Fruit fly (Drosophila melanogaster): ENCODE data around the gene COX5BL.

COX5BL gene

DNA sequence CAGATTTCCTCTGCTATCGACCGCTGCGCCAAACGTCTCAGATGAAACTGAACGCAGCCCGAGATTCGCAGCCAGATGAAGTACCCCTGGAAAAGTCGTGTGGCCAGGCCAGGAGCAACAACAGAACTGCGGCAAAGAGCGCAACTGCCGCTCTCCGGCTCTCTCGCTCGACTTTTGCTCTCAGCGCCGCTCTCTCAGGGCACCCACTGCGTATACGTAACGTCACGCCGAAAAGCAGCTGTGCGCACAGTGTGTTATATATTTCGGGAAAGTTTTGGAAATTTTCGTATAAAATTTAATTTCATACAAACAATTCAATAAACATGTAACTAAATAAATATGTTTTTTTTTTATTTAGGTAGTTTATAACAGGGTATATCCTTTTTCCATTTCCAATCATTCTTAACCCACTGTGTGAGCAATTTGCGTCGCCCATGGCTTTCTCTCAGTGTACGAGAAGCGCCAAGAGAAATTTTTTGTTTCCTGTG, 41.8 kb downstream of the COX5BL start, which contains the start of gene Dpp10 (continued):
- peak; percentile 92 for TF ChIP-seq cas (GFP tag; IDR thresholded peaks at IDR 0.05)
- TF ChIP-seq Jarid2 (GFP tag; optimal IDR thresholded peaks at IDR 0.05) = peak; percentile 55
- peak; percentile 98 for TF ChIP-seq Ets65A (GFP tag)
- TF ChIP-seq sens-2 (GFP tag; IDR thresholded peaks at IDR 0.05) = peak; percentile 66; the same call in 1 of the 2 replicates
- TF ChIP-seq ssp (GFP tag; IDR thresholded peaks at IDR 0.05) = peak; percentile 87
- TF ChIP-seq CG4707 (GFP tag; optimal IDR thresholded peaks at IDR 0.05) = peak; percentile 59
- TF ChIP-seq YL-1 (GFP tag; optimal IDR thresholded peaks at IDR 0.05) = peak; percentile 55
- TF ChIP-seq gfzf (GFP tag; optimal IDR thresholded peaks at IDR 0.05) = no peak
- peak; percentile 70 for TF ChIP-seq CG8281 (tag; optimal IDR thresholded peaks at IDR 0.05)
- peak; percentile 94 for TF ChIP-seq CG11247 (GFP tag; IDR thresholded peaks at IDR 0.05)
- TF ChIP-seq croc (GFP tag; conservative IDR thresholded peaks at IDR 0.05) = peak; percentile 82; the same call in 2 of the 3 replicates
- TF ChIP-seq btn (GFP tag; optimal IDR thresholded peaks at IDR 0.05) = peak; percentile 37
- TF ChIP-seq nau (GFP tag; optimal IDR thresholded peaks at IDR 0.05) = peak; percentile 80
- TF ChIP-seq sug (tag; optimal IDR thresholded peaks at IDR 0.05) = peak; percentile 91
- TF ChIP-seq vfl (GFP tag; optimal IDR thresholded peaks at IDR 0.05) = peak; percentile 93
- peak; percentile 85 for TF ChIP-seq CG13775 (GFP tag; optimal IDR thresholded peaks at IDR 0.05)
- TF ChIP-seq CG12071 (GFP tag; optimal IDR thresholded peaks at IDR 0.05) = peak; percentile 85
- TF ChIP-seq CG12769 (tag; optimal IDR thresholded peaks at IDR 0.05) = peak; percentile 94
- TF ChIP-seq inv (GFP tag; IDR thresholded peaks at IDR 0.05; ENCODE audit: partially characterized antibody) = no peak; the same call in 1 of the 2 replicates
- TF ChIP-seq Hr39 (optimal IDR thresholded peaks at IDR 0.05) = no peak
- peak; percentile 64 for TF ChIP-seq Atf3 (GFP tag; optimal IDR thresholded peaks at IDR 0.05)
- TF ChIP-seq jing (GFP tag; optimal IDR thresholded peaks at IDR 0.05) = peak; percentile 46
- TF ChIP-seq ash1 (GFP tag; optimal IDR thresholded peaks at IDR 0.05) = peak; percentile 1
- TF ChIP-seq exex (tag; optimal IDR thresholded peaks at IDR 0.05) = peak; percentile 66
- TF ChIP-seq grn (GFP tag; optimal IDR thresholded peaks at IDR 0.05) = peak; percentile 15
- TF ChIP-seq CrebB (tag; optimal IDR thresholded peaks at IDR 0.05) = peak; percentile 90
- TF ChIP-seq CG2129 (GFP tag; IDR thresholded peaks at IDR 0.05; ENCODE audit: partially characterized antibody) = no peak
- peak; percentile 85 for TF ChIP-seq eyg (GFP tag; optimal IDR thresholded peaks at IDR 0.05)
- TF ChIP-seq seq (GFP tag; IDR thresholded peaks at IDR 0.05) = peak; percentile 95
- peak; percentile 84 for TF ChIP-seq ATbp (GFP tag; optimal IDR thresholded peaks at IDR 0.05)
- TF ChIP-seq sens (GFP tag) = peak; percentile 92
- peak; percentile 93 for TF ChIP-seq CG17612 (GFP tag; IDR thresholded peaks at IDR 0.05)
- no peak for TF ChIP-seq CG1832 (GFP tag; optimal IDR thresholded peaks at IDR 0.05)
- TF ChIP-seq CG6272 (GFP tag; IDR thresholded peaks at IDR 0.05) = peak; percentile 92
- TF ChIP-seq CG10959 (GFP tag; IDR thresholded peaks at IDR 0.05) = peak; percentile 69; the same call in 1 of the 2 replicates
- TF ChIP-seq BtbVII (GFP tag; optimal IDR thresholded peaks at IDR 0.05) = peak; percentile 91
- TF ChIP-seq D (optimal IDR thresholded peaks at IDR 0.05) = no peak
- peak; percentile 42 for TF ChIP-seq D (GFP tag; optimal IDR thresholded peaks at IDR 0.05)
- TF ChIP-seq CG9215 (GFP tag; IDR thresholded peaks at IDR 0.05) = peak; percentile 97
- peak; percentile 90 for TF ChIP-seq Dip3 (GFP tag; optimal IDR thresholded peaks at IDR 0.05)
- TF ChIP-seq scrt (GFP tag; optimal IDR thresholded peaks at IDR 0.05) = peak; percentile 85
- TF ChIP-seq CG11093 (GFP tag; IDR thresholded peaks at IDR 0.05) = peak; percentile 91
- peak; percentile 88 for TF ChIP-seq unpg (GFP tag; optimal IDR thresholded peaks at IDR 0.05)
- TF ChIP-seq C15 (GFP tag; IDR thresholded peaks at IDR 0.05) = peak; percentile 94
- TF ChIP-seq pan (optimal IDR thresholded peaks at IDR 0.05) = no peak
- peak in 1 of 2 experiments; percentile 97 for TF ChIP-seq pan (GFP tag; optimal IDR thresholded peaks at IDR 0.05 in 1 of 2, IDR thresholded peaks at IDR 0.05 in 1 of 2)
- TF ChIP-seq Oaz (GFP tag; IDR thresholded peaks at IDR 0.05) = peak; percentile 96
- TF ChIP-seq onecut (GFP tag; IDR thresholded peaks at IDR 0.05) = peak; percentile 88
- TF ChIP-seq CG2116 (GFP tag; optimal IDR thresholded peaks at IDR 0.05) = peak; percentile 39
- peak; percentile 94 for TF ChIP-seq gsb (GFP tag; IDR thresholded peaks at IDR 0.05)
- TF ChIP-seq CG10147 (GFP tag; optimal IDR thresholded peaks at IDR 0.05) = peak; percentile 85
- peak; percentile 80 for TF ChIP-seq toy (GFP tag; IDR thresholded peaks at IDR 0.05)
